Worm (Caenorhabditis elegans) whole organism, L3 larva: Measurements from ENCODE around the gene ceh-49.

Source experiments
- R02D3.7 ChIP-seq: fragments of 150-350 bp; optimal IDR thresholded peaks from 2 replicates; lab custom pipeline; 2014; ENCODE audit warnings: missing biosample characterization, missing genetic modification characterization
- ZK546.5 ChIP-seq: sonication (generic microtip); optimal IDR thresholded peaks from 2 replicates; lab custom pipeline; 2017; ENCODE audit warnings: missing biosample characterization, missing genetic modification characterization
- aly-2 ChIP-seq: fragments of 150-350 bp; optimal IDR thresholded peaks from 2 replicates; lab custom pipeline; 2014; ENCODE audit warnings: missing biosample characterization, missing genetic modification characterization
- ama-1 ChIP-seq: fragments of 150-350 bp; optimal IDR thresholded peaks from 2 replicates; lab custom pipeline; 2018
- ceh-16 ChIP-seq: sonication (generic microtip); optimal IDR thresholded peaks from 2 replicates; lab custom pipeline; 2017; ENCODE audit warnings: missing biosample characterization, missing genetic modification characterization
- ceh-28 ChIP-seq: fragments of 150-350 bp; optimal IDR thresholded peaks from 2 replicates; lab custom pipeline; 2014; ENCODE audit warnings: missing biosample characterization, missing genetic modification reagents, missing genetic modification characterization
- ceh-82 ChIP-seq: fragments of 150-350 bp; optimal IDR thresholded peaks from 2 replicates; lab custom pipeline; 2014; ENCODE audit warnings: missing biosample characterization, missing genetic modification characterization
- ceh-9 ChIP-seq: sonication (generic microtip); optimal IDR thresholded peaks from 2 replicates; lab custom pipeline; 2018; ENCODE audit warnings: missing biosample characterization, missing genetic modification characterization
- egl-27 ChIP-seq: sonication (generic microtip); optimal IDR thresholded peaks from 4 replicates; lab custom pipeline; 2017; ENCODE audit warnings: missing biosample characterization, missing genetic modification reagents, missing genetic modification characterization
- egl-5 ChIP-seq: fragments of 150-350 bp; optimal IDR thresholded peaks from 2 replicates; lab custom pipeline; 2017; ENCODE audit warnings: missing biosample characterization, missing genetic modification reagents, missing genetic modification characterization, inconsistent platforms
- elt-1 ChIP-seq: fragments of 150-350 bp; optimal IDR thresholded peaks from 2 replicates; lab custom pipeline; 2014; ENCODE audit warnings: missing biosample characterization, missing genetic modification characterization
- elt-2 ChIP-seq: sonication (generic microtip); optimal IDR thresholded peaks from 2 replicates; lab custom pipeline; 2016; ENCODE audit warnings: missing genetic modification reagents, mild to moderate bottlenecking, missing genetic modification characterization, missing compliant biosample characterization
- elt-3 ChIP-seq, 3 experiments: fragments of 150-350 bp in 1 of 3; sonication (generic microtip) in 2 of 3; optimal IDR thresholded peaks; 2 replicates in 2 of 3; 4 replicates in 1 of 3; lab custom pipeline; 2014 to 2017; ENCODE audit warnings: missing biosample characterization in 3 of 3, missing genetic modification characterization in 3 of 3
- eor-1 ChIP-seq, 2 experiments: fragments of 150-350 bp; optimal IDR thresholded peaks; 2 replicates each; lab custom pipeline; 2014 to 2018; ENCODE audit warnings: missing biosample characterization in 2 of 2, missing genetic modification characterization in 2 of 2
- fkh-10 ChIP-seq: sonication (generic microtip); optimal IDR thresholded peaks from 2 replicates; lab custom pipeline; 2017; ENCODE audit warnings: missing biosample characterization, missing genetic modification reagents, missing genetic modification characterization
- fkh-2 ChIP-seq: fragments of 150-350 bp; optimal IDR thresholded peaks from 2 replicates; lab custom pipeline; 2014; ENCODE audit warnings: missing biosample characterization, missing genetic modification reagents, missing genetic modification characterization
- fos-1 ChIP-seq: fragments of 150-350 bp; optimal IDR thresholded peaks from 2 replicates; lab custom pipeline; 2014; ENCODE audit warnings: missing biosample characterization, missing genetic modification characterization
- jun-1 ChIP-seq: fragments of 150-350 bp; optimal IDR thresholded peaks from 2 replicates; lab custom pipeline; 2014; ENCODE audit warnings: missing biosample characterization, missing genetic modification reagents, missing genetic modification characterization
- lin-15B ChIP-seq: fragments of 150-350 bp; optimal IDR thresholded peaks from 2 replicates; lab custom pipeline; 2014; ENCODE audit warnings: missing biosample characterization, missing genetic modification characterization
- lin-39 ChIP-seq: fragments of 150-350 bp; optimal IDR thresholded peaks from 2 replicates; lab custom pipeline; 2018; ENCODE audit warnings: missing biosample characterization, missing genetic modification reagents, missing genetic modification characterization
- lsy-12 ChIP-seq: sonication (generic microtip); optimal IDR thresholded peaks from 2 replicates; lab custom pipeline; 2016; ENCODE audit warnings: mild to moderate bottlenecking, missing genetic modification characterization, missing compliant biosample characterization
- mdl-1 ChIP-seq: fragments of 150-350 bp; optimal IDR thresholded peaks from 2 replicates; lab custom pipeline; 2014; ENCODE audit warnings: missing biosample characterization, missing genetic modification characterization
- mml-1 ChIP-seq: fragments of 150-350 bp; sonication (generic microtip); optimal IDR thresholded peaks from 3 replicates; lab custom pipeline; 2014; ENCODE audit warnings: missing biosample characterization, missing genetic modification characterization
- nfya-1 ChIP-seq: sonication (generic microtip); optimal IDR thresholded peaks from 2 replicates; lab custom pipeline; 2017; ENCODE audit warnings: missing genetic modification characterization, mild to moderate bottlenecking, missing compliant biosample characterization, antibody characterized with exemption, moderate library complexity; ENCODE audit not compliant: insufficient read depth
- nhr-11 ChIP-seq: fragments of 150-350 bp; optimal IDR thresholded peaks from 2 replicates; lab custom pipeline; 2014; ENCODE audit warnings: missing biosample characterization, missing genetic modification characterization
- nhr-12 ChIP-seq: fragments of 150-350 bp; optimal IDR thresholded peaks from 2 replicates; lab custom pipeline; 2014; ENCODE audit warnings: missing biosample characterization, missing genetic modification characterization
- nhr-23 ChIP-seq: fragments of 150-350 bp; optimal IDR thresholded peaks from 2 replicates; lab custom pipeline; 2014; ENCODE audit warnings: missing biosample characterization, missing genetic modification reagents, missing genetic modification characterization
- nhr-25 ChIP-seq: sonication (generic microtip); optimal IDR thresholded peaks from 2 replicates; lab custom pipeline; 2017; ENCODE audit warnings: missing biosample characterization, missing genetic modification characterization
- nhr-28 ChIP-seq: fragments of 150-350 bp; optimal IDR thresholded peaks from 2 replicates; lab custom pipeline; 2014; ENCODE audit warnings: missing biosample characterization, missing genetic modification characterization
- nhr-43 ChIP-seq: sonication (generic microtip); optimal IDR thresholded peaks from 2 replicates; lab custom pipeline; 2016; ENCODE audit warnings: mild to moderate bottlenecking, missing genetic modification characterization, missing compliant biosample characterization; ENCODE audit not compliant: poor library complexity, severe bottlenecking
- nhr-67 ChIP-seq: fragments of 150-350 bp; optimal IDR thresholded peaks from 2 replicates; lab custom pipeline; 2014; ENCODE audit warnings: missing biosample characterization, missing genetic modification characterization
- nhr-76 ChIP-seq: fragments of 150-350 bp; sonication (generic microtip); optimal IDR thresholded peaks from 5 replicates; lab custom pipeline; 2014; ENCODE audit warnings: missing biosample characterization, missing genetic modification characterization
- nhr-77 ChIP-seq: fragments of 150-350 bp; optimal IDR thresholded peaks from 2 replicates; lab custom pipeline; 2014; ENCODE audit warnings: missing biosample characterization, missing genetic modification characterization
- pha-4 ChIP-seq: fragments of 150-350 bp; optimal IDR thresholded peaks from 2 replicates; lab custom pipeline; 2014; ENCODE audit warnings: missing biosample characterization, missing genetic modification reagents, missing genetic modification characterization
- pqm-1 ChIP-seq: fragments of 150-350 bp; optimal IDR thresholded peaks from 2 replicates; lab custom pipeline; 2017; ENCODE audit warnings: missing biosample characterization, missing genetic modification characterization, inconsistent platforms
- skn-1 ChIP-seq: fragments of 150-350 bp; optimal IDR thresholded peaks from 2 replicates; lab custom pipeline; 2014; ENCODE audit warnings: missing biosample characterization, missing genetic modification characterization
- snpc-4 ChIP-seq: fragments of 150-350 bp; optimal IDR thresholded peaks from 2 replicates; lab custom pipeline; 2014; ENCODE audit warnings: missing biosample characterization, missing genetic modification characterization
- tbx-2 ChIP-seq: sonication (generic microtip); optimal IDR thresholded peaks from 2 replicates; lab custom pipeline; 2016; ENCODE audit warnings: mild to moderate bottlenecking, missing genetic modification characterization, missing compliant biosample characterization
- unc-62 ChIP-seq: fragments of 150-350 bp; sonication (generic microtip); optimal IDR thresholded peaks from 4 replicates; lab custom pipeline; 2014; ENCODE audit warnings: missing biosample characterization, missing genetic modification reagents, missing genetic modification characterization
- zag-1 ChIP-seq: fragments of 150-350 bp; optimal IDR thresholded peaks from 2 replicates; lab custom pipeline; 2014; ENCODE audit warnings: missing biosample characterization, missing genetic modification characterization
- ztf-11 ChIP-seq: fragments of 150-350 bp; optimal IDR thresholded peaks from 2 replicates; lab custom pipeline; 2014; ENCODE audit warnings: missing biosample characterization, missing genetic modification characterization
- ztf-4 ChIP-seq: fragments of 150-350 bp; optimal IDR thresholded peaks from 2 replicates; lab custom pipeline; 2014; ENCODE audit warnings: missing biosample characterization, missing genetic modification characterization

Gene ceh-49

ce11 chrV:6105374-6105773 is 14.6 kb downstream of the ceh-49 start, which contains the start of gene atf-8:
Gene atf-8 (plus strand): TSS chrV:6105607.
- TF ChIP-seq nhr-23 (tag; lab: Kevin White, UChicago) (peak; percentile 74), lin-39 (tag; lab: Kevin White, UChicago) (no peak), nhr-25 (tag; lab: Kevin White, UChicago) (peak; percentile 10)

ce11 chrV:6103429-6103828 is 16.6 kb downstream of the ceh-49 start, which contains the start of gene Y38A10A.11:
Gene Y38A10A.11 (minus strand): TSS chrV:6103529.
- no peak for TF ChIP-seq fkh-10
- no peak for TF ChIP-seq nfya-1 (tag; lab: Kevin White, UChicago)
- no peak for TF ChIP-seq ztf-11 (tag; lab: Kevin White, UChicago)
- no peak for TF ChIP-seq aly-2 (tag; lab: Kevin White, UChicago)
- TF ChIP-seq lin-39 (tag; lab: Kevin White, UChicago), result no peak
- TF ChIP-seq nhr-23 (tag; lab: Kevin White, UChicago), result no peak
- TF ChIP-seq eor-1 (tag; optimal IDR thresholded peaks at IDR 0.05; lab: Kevin White, UChicago), result no peak
- TF ChIP-seq nhr-11 (tag; lab: Kevin White, UChicago), result no peak
- TF ChIP-seq nhr-12 (tag; lab: Kevin White, UChicago), result no peak
- no peak for TF ChIP-seq pqm-1 (tag; lab: Kevin White, UChicago)
- TF ChIP-seq elt-2, result no peak
- TF ChIP-seq mml-1 (tag; lab: Kevin White, UChicago), result no peak
- TF ChIP-seq zag-1, result no peak
- TF ChIP-seq lsy-12 (tag; lab: Kevin White, UChicago), result no peak
- TF ChIP-seq fkh-2 (tag; lab: Kevin White, UChicago), result no peak
- TF ChIP-seq snpc-4 (tag; lab: Kevin White, UChicago), result no peak
- no peak for TF ChIP-seq nhr-25 (tag; lab: Kevin White, UChicago)

ce11 chrV:6101243-6101898 is 18.6 kb downstream of the ceh-49 start:
- TF ChIP-seq pha-4 (tag; lab: Kevin White, UChicago), result peak; percentile 80
- TF ChIP-seq elt-2, result peak; percentile 70
- TF ChIP-seq aly-2 (tag; lab: Kevin White, UChicago), result no peak
- TF ChIP-seq eor-1 (tag; optimal IDR thresholded peaks at IDR 0.05; lab: Kevin White, UChicago), result no peak
- no peak for TF ChIP-seq tbx-2 (tag; lab: Kevin White, UChicago)
- no peak for TF ChIP-seq nhr-77
- TF ChIP-seq nhr-67 (tag; lab: Kevin White, UChicago), result no peak
- peak; percentile 23 for TF ChIP-seq egl-5
- TF ChIP-seq mdl-1, result no peak
- TF ChIP-seq pqm-1 (tag; lab: Kevin White, UChicago), result no peak
- no peak for TF ChIP-seq ama-1 (lab: Kevin White, UChicago)
- TF ChIP-seq fos-1 (tag; lab: Kevin White, UChicago), result no peak
- no peak for TF ChIP-seq fkh-10
- TF ChIP-seq nfya-1 (tag; lab: Kevin White, UChicago), result peak; percentile 21
- TF ChIP-seq nhr-23 (tag; lab: Kevin White, UChicago), result peak; percentile 2
- TF ChIP-seq, all 47 proteins: peak for 5

ce11 chrV:6100492-6101004 is 19.5 kb downstream of the ceh-49 start, which contains the start of gene crt-1:
Gene crt-1 (minus strand): TSS chrV:6100542.
- TF ChIP-seq fkh-2 (tag; lab: Kevin White, UChicago) (no peak), elt-2 (peak; percentile 93), fkh-10 (peak; percentile 12), pha-4 (tag; lab: Kevin White, UChicago) (peak; percentile 84), nhr-25 (tag; lab: Kevin White, UChicago) (peak; percentile 82), unc-62 (GFP tag; lab: Kevin White, UChicago) (peak; percentile 43), lin-15B (tag; lab: Kevin White, UChicago) (peak; percentile 97), jun-1 (tag; lab: Kevin White, UChicago) (peak; percentile 87), eor-1 (tag; optimal IDR thresholded peaks at IDR 0.05; lab: Kevin White, UChicago) (no peak), mdl-1 (peak; percentile 40), nhr-76 (tag; lab: Kevin White, UChicago) (no peak), nhr-43 (peak; percentile 31), egl-27 (tag; lab: Kevin White, UChicago) (no peak), tbx-2 (tag; lab: Kevin White, UChicago) (peak; percentile 71), nhr-23 (tag; lab: Kevin White, UChicago) (peak; percentile 83), elt-3 (tag; optimal IDR thresholded peaks at IDR 0.05; lab: Kevin White, UChicago) (peak in 1 of 3 experiments; percentile 20), nhr-12 (tag; lab: Kevin White, UChicago) (no peak), ceh-9 (tag; lab: Kevin White, UChicago) (no peak), lin-39 (tag; lab: Kevin White, UChicago) (peak; percentile 88), aly-2 (tag; lab: Kevin White, UChicago) (no peak), nhr-28 (tag; lab: Kevin White, UChicago) (no peak), skn-1 (peak; percentile 79), nhr-11 (tag; lab: Kevin White, UChicago) (peak; percentile 44), nhr-77 (no peak), ceh-82 (tag; lab: Kevin White, UChicago) (no peak), ztf-4 (tag; lab: Kevin White, UChicago) (peak; percentile 51), fos-1 (tag; lab: Kevin White, UChicago) (no peak), pqm-1 (tag; lab: Kevin White, UChicago) (peak; percentile 55), ZK546.5 (tag; lab: Kevin White, UChicago) (no peak), ceh-16 (tag; lab: Kevin White, UChicago) (no peak), ztf-11 (tag; lab: Kevin White, UChicago) (no peak), R02D3.7 (tag; lab: Kevin White, UChicago) (peak; percentile 82), elt-1 (tag; lab: Kevin White, UChicago) (peak; percentile 65), ceh-28 (tag; lab: Kevin White, UChicago) (peak; percentile 71)
